Fruit fly (Drosophila melanogaster) whole organism, embryonic: Measurements from ENCODE around the gene arg.

ENCODE experiments used
- Abd-B ChIP-seq: fragments of 200-800 bp; sonication (Bioruptor generic); optimal IDR thresholded peaks from 2 replicates; lab custom pipeline; 2018; ENCODE audit warnings: missing biosample characterization, mild to moderate bottlenecking, missing genetic modification characterization, moderate library complexity
- Adf1 ChIP-seq: fragments of 200-800 bp; sonication (Bioruptor generic); IDR thresholded peaks from 2 replicates; pipeline ENCODE4 v1.3.6; 2022; ENCODE audit warnings: missing biosample characterization, missing genetic modification characterization
- Bdp1 ChIP-seq: fragments of 200-800 bp; sonication (Bioruptor generic); optimal IDR thresholded peaks from 3 replicates; lab custom pipeline; 2016; ENCODE audit warnings: missing biosample characterization, missing genetic modification characterization
- C15 ChIP-seq: fragments of 200-800 bp; sonication (Bioruptor generic); IDR thresholded peaks from 3 replicates; pipeline ENCODE4 v1.3.6; 2022; ENCODE audit warnings: missing biosample characterization, missing genetic modification characterization
- CG10654 ChIP-seq: fragments of 200-800 bp; sonication (Bioruptor generic); optimal IDR thresholded peaks from 2 replicates; lab custom pipeline; 2016; ENCODE audit warnings: missing biosample characterization, missing genetic modification characterization
- CG11093 ChIP-seq: fragments of 200-800 bp; sonication (Bioruptor generic); IDR thresholded peaks from 3 replicates; pipeline ENCODE4 v1.3.6; 2022; ENCODE audit warnings: missing biosample characterization, missing genetic modification characterization
- CG12071 ChIP-seq: fragments of 200-800 bp; sonication (Bioruptor generic); optimal IDR thresholded peaks from 3 replicates; lab custom pipeline; 2018; ENCODE audit warnings: missing biosample characterization, mild to moderate bottlenecking, missing genetic modification characterization
- CG13123 ChIP-seq: fragments of 200-800 bp; sonication (Bioruptor generic); optimal IDR thresholded peaks from 2 replicates; lab custom pipeline; 2016; ENCODE audit warnings: missing biosample characterization, missing genetic modification characterization
- CG14050 ChIP-seq: fragments of 200-800 bp; sonication (Bioruptor generic); IDR thresholded peaks from 3 replicates; pipeline ENCODE4 v1.3.6; 2022; ENCODE audit warnings: missing biosample characterization, missing genetic modification characterization
- CG1832 ChIP-seq: fragments of 200-800 bp; sonication (Bioruptor generic); optimal IDR thresholded peaks from 2 replicates; lab custom pipeline; 2017; ENCODE audit warnings: missing biosample characterization, mild to moderate bottlenecking, missing genetic modification characterization, inconsistent platforms
- CG18599 ChIP-seq: fragments of 200-800 bp; sonication (Bioruptor generic); optimal IDR thresholded peaks from 3 replicates; lab custom pipeline; 2017; ENCODE audit warnings: missing biosample characterization, missing genetic modification characterization, mild to moderate bottlenecking, moderate library complexity, missing genetic modification reagents
- CG18764 ChIP-seq: fragments of 200-800 bp; sonication (Bioruptor generic); optimal IDR thresholded peaks from 3 replicates; lab custom pipeline; 2016; ENCODE audit warnings: missing biosample characterization, missing genetic modification characterization
- CG2875 ChIP-seq: fragments of 200-800 bp; sonication (Bioruptor generic); optimal IDR thresholded peaks from 2 replicates; lab custom pipeline; 2017; ENCODE audit warnings: missing biosample characterization, mild to moderate bottlenecking, missing genetic modification characterization, missing genetic modification reagents
- CG30020 ChIP-seq: fragments of 200-800 bp; optimal IDR thresholded peaks from 2 replicates; lab custom pipeline; 2019; ENCODE audit warnings: missing biosample characterization, mild to moderate bottlenecking, missing genetic modification characterization, moderate library complexity
- CG31365 ChIP-seq: fragments of 200-800 bp; sonication (Bioruptor generic); optimal IDR thresholded peaks from 2 replicates; lab custom pipeline; 2018; ENCODE audit warnings: missing biosample characterization, mild to moderate bottlenecking, missing genetic modification characterization
- CG32532 ChIP-seq: fragments of 200-800 bp; sonication (Bioruptor generic); IDR thresholded peaks from 2 replicates; pipeline ENCODE4 v1.3.6; 2022; ENCODE audit warnings: missing biosample characterization, missing genetic modification characterization
- CG3281 ChIP-seq: fragments of 200-800 bp; sonication (Bioruptor generic); optimal IDR thresholded peaks from 3 replicates; lab custom pipeline; 2017; ENCODE audit warnings: missing biosample characterization, mild to moderate bottlenecking, missing genetic modification characterization
- CG4360 ChIP-seq: fragments of 200-800 bp; sonication (Bioruptor generic); IDR thresholded peaks from 2 replicates; pipeline ENCODE4 v1.3.6; 2022; ENCODE audit warnings: missing biosample characterization, missing genetic modification characterization
- CG4404 ChIP-seq: fragments of 200-800 bp; sonication (Bioruptor generic); IDR thresholded peaks from 2 replicates; pipeline ENCODE4 v1.3.6; 2022; ENCODE audit warnings: missing biosample characterization, missing genetic modification characterization
- CG4820 ChIP-seq: fragments of 200-800 bp; sonication (Bioruptor generic); optimal IDR thresholded peaks from 3 replicates; lab custom pipeline; 2016; ENCODE audit warnings: missing biosample characterization, missing genetic modification characterization
- CG6254 ChIP-seq: fragments of 200-800 bp; sonication (Bioruptor generic); optimal IDR thresholded peaks from 3 replicates; lab custom pipeline; 2017; ENCODE audit warnings: mild to moderate bottlenecking, missing biosample characterization, missing genetic modification reagents, missing genetic modification characterization
- CG6272 ChIP-seq: fragments of 200-800 bp; sonication (Bioruptor generic); IDR thresholded peaks from 2 replicates; pipeline ENCODE4 v1.3.6; 2022; ENCODE audit warnings: missing biosample characterization, missing genetic modification characterization
- CG6654 ChIP-seq: fragments of 200-800 bp; sonication (Bioruptor generic); optimal IDR thresholded peaks from 2 replicates; lab custom pipeline; 2017; ENCODE audit warnings: missing biosample characterization, mild to moderate bottlenecking, missing genetic modification characterization
- CG8089 ChIP-seq: fragments of 200-800 bp; sonication (Bioruptor generic); optimal IDR thresholded peaks from 3 replicates; lab custom pipeline; 2016; ENCODE audit warnings: missing biosample characterization, missing genetic modification characterization
- CG9817 ChIP-seq: fragments of 200-800 bp; sonication (Bioruptor generic); optimal IDR thresholded peaks from 2 replicates; lab custom pipeline; 2018; ENCODE audit warnings: missing biosample characterization, mild to moderate bottlenecking, missing genetic modification characterization, moderate library complexity
- CoRest ChIP-seq: fragments of 200-800 bp; sonication (Bioruptor generic); optimal IDR thresholded peaks from 3 replicates; lab custom pipeline; 2018; ENCODE audit warnings: missing biosample characterization, mild to moderate bottlenecking, missing genetic modification characterization, moderate library complexity
- D ChIP-seq, 2 experiments: fragments of 200-800 bp in 1 of 2; fragments of >200 bp in 1 of 2; sonication (Bioruptor generic) in 1 of 2; optimal IDR thresholded peaks; 2 replicates in 1 of 2; 3 replicates in 1 of 2; lab custom pipeline; 2017; ENCODE audit warnings: mild to moderate bottlenecking in 1 of 2, missing biosample characterization in 1 of 2, missing genetic modification characterization in 1 of 2, missing genetic modification reagents in 1 of 2
- Dfd ChIP-seq, 2 experiments: fragments of >200 bp; optimal IDR thresholded peaks; 2 replicates each; lab custom pipeline; 2017; ENCODE audit warnings: missing biosample characterization in 2 of 2, missing genetic modification characterization in 2 of 2
- Ets65A ChIP-seq: fragments of 200-800 bp; sonication (Bioruptor generic); peaks from one replicate; lab custom pipeline; 2016; ENCODE audit warnings: missing biosample characterization, missing genetic modification characterization
- HmgZ ChIP-seq: fragments of 200-800 bp; sonication (Bioruptor generic); optimal IDR thresholded peaks from 2 replicates; lab custom pipeline; 2018; ENCODE audit warnings: missing biosample characterization, mild to moderate bottlenecking, missing genetic modification characterization
- Lhr ChIP-seq: fragments of 200-800 bp; sonication (Bioruptor generic); optimal IDR thresholded peaks from 3 replicates; lab custom pipeline; 2017; ENCODE audit warnings: mild to moderate bottlenecking, missing biosample characterization, missing genetic modification reagents, missing genetic modification characterization
- NfI ChIP-seq: fragments of 200-800 bp; sonication (Bioruptor generic); optimal IDR thresholded peaks from 3 replicates; lab custom pipeline; 2018; ENCODE audit warnings: missing biosample characterization, mild to moderate bottlenecking, missing genetic modification characterization, moderate library complexity
- YL-1 ChIP-seq: fragments of 200-800 bp; sonication (Bioruptor generic); optimal IDR thresholded peaks from 3 replicates; lab custom pipeline; 2017; ENCODE audit warnings: missing biosample characterization, mild to moderate bottlenecking, missing genetic modification characterization
- cad ChIP-seq: fragments of >200 bp; optimal IDR thresholded peaks from 2 replicates; lab custom pipeline; 2017; ENCODE audit warnings: missing biosample characterization, missing genetic modification characterization
- cas ChIP-seq: fragments of 200-800 bp; sonication (Bioruptor generic); IDR thresholded peaks from 2 replicates; pipeline ENCODE4 v1.3.6; 2022; ENCODE audit warnings: missing biosample characterization, missing genetic modification characterization
- chm ChIP-seq: fragments of 200-800 bp; sonication (Bioruptor generic); IDR thresholded peaks from 2 replicates; pipeline ENCODE4 v1.3.6; 2022; ENCODE audit warnings: missing biosample characterization, missing genetic modification characterization
- croc ChIP-seq: fragments of 200-800 bp; sonication (Bioruptor generic); conservative IDR thresholded peaks from 3 replicates; pipeline ENCODE4 v1.3.6; 2022; ENCODE audit warnings: missing biosample characterization, missing genetic modification characterization
- danr ChIP-seq: fragments of 200-800 bp; sonication (Bioruptor generic); IDR thresholded peaks from 2 replicates; pipeline ENCODE4 v1.3.6; 2022; ENCODE audit warnings: missing biosample characterization, missing genetic modification characterization
- dmrt11E ChIP-seq: fragments of 200-800 bp; sonication (Bioruptor generic); optimal IDR thresholded peaks from 3 replicates; lab custom pipeline; 2018; ENCODE audit warnings: missing biosample characterization, mild to moderate bottlenecking, missing genetic modification characterization, moderate library complexity
- dpn ChIP-seq, 2 experiments: fragments of 200-800 bp; sonication (Bioruptor generic); optimal IDR thresholded peaks; 3 replicates each; lab custom pipeline; 2016; ENCODE audit warnings: missing biosample characterization in 2 of 2, missing genetic modification characterization in 2 of 2
- eve ChIP-seq, 2 experiments: fragments of >200 bp; optimal IDR thresholded peaks; 2 replicates each; lab custom pipeline; 2017; ENCODE audit warnings: missing biosample characterization in 2 of 2, missing genetic modification characterization in 2 of 2
- fd102C ChIP-seq: fragments of 200-800 bp; sonication (Bioruptor generic); optimal IDR thresholded peaks from 2 replicates; lab custom pipeline; 2018; ENCODE audit warnings: missing biosample characterization, mild to moderate bottlenecking, missing genetic modification characterization, moderate library complexity
- fd3F ChIP-seq: fragments of 200-800 bp; sonication (Bioruptor generic); optimal IDR thresholded peaks from 2 replicates; lab custom pipeline; 2018; ENCODE audit warnings: missing biosample characterization, mild to moderate bottlenecking, missing genetic modification characterization, moderate library complexity
- fu2 ChIP-seq: fragments of 200-800 bp; sonication (Bioruptor generic); optimal IDR thresholded peaks from 2 replicates; lab custom pipeline; 2016; ENCODE audit warnings: missing biosample characterization, missing genetic modification characterization
- ham ChIP-seq: fragments of 200-800 bp; sonication (Bioruptor generic); IDR thresholded peaks from 2 replicates; pipeline ENCODE4 v1.3.6; 2022; ENCODE audit warnings: missing biosample characterization, missing genetic modification characterization
- lbe ChIP-seq: fragments of 200-800 bp; sonication (Bioruptor generic); optimal IDR thresholded peaks from 2 replicates; lab custom pipeline; 2016; ENCODE audit warnings: missing biosample characterization, mild to moderate bottlenecking, missing genetic modification characterization
- odd ChIP-seq: fragments of 200-800 bp; sonication (Bioruptor generic); optimal IDR thresholded peaks from 2 replicates; lab custom pipeline; 2017; ENCODE audit warnings: missing biosample characterization, mild to moderate bottlenecking, missing genetic modification characterization
- sim ChIP-seq: fragments of 200-800 bp; sonication (Bioruptor generic); IDR thresholded peaks from 2 replicates; pipeline ENCODE4 v1.3.6; 2022; ENCODE audit warnings: missing biosample characterization, missing genetic modification characterization
- yki ChIP-seq: fragments of >200 bp; optimal IDR thresholded peaks from 3 replicates; lab custom pipeline; 2018
- zfh1 ChIP-seq: fragments of 200-800 bp; sonication (Bioruptor generic); IDR thresholded peaks from 3 replicates; pipeline ENCODE4 v1.3.6; 2022; ENCODE audit warnings: missing biosample characterization, missing genetic modification characterization

arg gene

dm6 chrX:499589-500041 is 9.6 kb upstream of the arg start (continued):
- TF ChIP-seq CG30020 (tag; lab: Kevin White, UChicago) (no peak), CG11093 (GFP tag; lab: Robert Waterston, UW) (peak; percentile 51; the same call in 1 of the 3 replicates), CG4404 (GFP tag; lab: Robert Waterston, UW) (peak; percentile 52; the same call in 1 of the 2 replicates), Dfd (GFP tag; optimal IDR thresholded peaks at IDR 0.05; lab: Kevin White, UChicago) (no peak), Adf1 (peak; percentile 96), odd (GFP tag; lab: Kevin White, UChicago) (peak; percentile 89), CG18764 (GFP tag; lab: Kevin White, UChicago) (peak; percentile 67), CG6654 (GFP tag; lab: Kevin White, UChicago) (peak; percentile 41), HmgZ (tag; lab: Kevin White, UChicago) (peak; percentile 92), zfh1 (GFP tag; lab: Robert Waterston, UW) (peak; percentile 53; the same call in 2 of the 3 replicates), fd102C (GFP tag; lab: Kevin White, UChicago) (no peak), C15 (GFP tag; lab: Robert Waterston, UW) (no peak), Ets65A (GFP tag; lab: Kevin White, UChicago) (peak; percentile 92), fd3F (GFP tag; lab: Kevin White, UChicago) (peak; percentile 78), dpn (GFP tag; optimal IDR thresholded peaks at IDR 0.05; lab: Kevin White, UChicago) (peak; percentile 77), CG2875 (peak; percentile 73), CG1832 (GFP tag; lab: Kevin White, UChicago) (no peak), YL-1 (peak; percentile 55), chm (GFP tag; lab: Robert Waterston, UW) (no peak; the same call in 1 of the 2 replicates), cad (no peak), NfI (peak; percentile 84), Lhr (GFP tag; lab: Kevin White, UChicago) (no peak), sim (GFP tag; lab: Robert Waterston, UW) (no peak), CG32532 (GFP tag; lab: Robert Waterston, UW) (peak; percentile 73), cas (peak; percentile 42; the same call in 1 of the 2 replicates), Bdp1 (peak; percentile 28), dmrt11E (tag; lab: Kevin White, UChicago) (peak; percentile 47), CG8089 (GFP tag; lab: Kevin White, UChicago) (peak; percentile 71), fu2 (GFP tag; lab: Kevin White, UChicago) (peak; percentile 76), eve (GFP tag; optimal IDR thresholded peaks at IDR 0.05; lab: Kevin White, UChicago) (no peak), danr (GFP tag; lab: Robert Waterston, UW) (peak; percentile 60; the same call in 1 of the 2 replicates), yki (lab: Kevin White, UChicago) (no peak), CG6254 (GFP tag; lab: Kevin White, UChicago) (peak; percentile 9), CG13123 (GFP tag; lab: Kevin White, UChicago) (peak; percentile 53), D (optimal IDR thresholded peaks at IDR 0.05; lab: Kevin White, UChicago) (no peak), D (GFP tag; optimal IDR thresholded peaks at IDR 0.05; lab: Kevin White, UChicago) (peak; percentile 71), CG4820 (GFP tag; lab: Kevin White, UChicago) (peak; percentile 69), CG14050 (GFP tag; lab: Robert Waterston, UW) (peak; percentile 41; the same call in 1 of the 3 replicates), CG4360 (0 out of 2 replicates have a peak, but pooled peaks have one; percentile 17), CG10654 (peak; percentile 66), CG3281 (GFP tag; lab: Kevin White, UChicago) (peak; percentile 93), croc (GFP tag; lab: Robert Waterston, UW) (peak; percentile 49; the same call in 2 of the 3 replicates), CG31365 (tag; lab: Kevin White, UChicago) (peak; percentile 65), CG6272 (GFP tag; lab: Robert Waterston, UW) (no peak), CoRest (peak; percentile 87), CG12071 (GFP tag; lab: Kevin White, UChicago) (peak; percentile 86), Abd-B (GFP tag; lab: Kevin White, UChicago) (peak; percentile 51), CG9817 (tag; lab: Kevin White, UChicago) (peak; percentile 80), CG18599 (peak; percentile 95), lbe (GFP tag; lab: Kevin White, UChicago) (peak; percentile 24), ham (GFP tag; lab: Robert Waterston, UW) (no peak)
